Fruit fly (Drosophila melanogaster): ENCODE results near the gene osa.

Gene osa

DNA sequence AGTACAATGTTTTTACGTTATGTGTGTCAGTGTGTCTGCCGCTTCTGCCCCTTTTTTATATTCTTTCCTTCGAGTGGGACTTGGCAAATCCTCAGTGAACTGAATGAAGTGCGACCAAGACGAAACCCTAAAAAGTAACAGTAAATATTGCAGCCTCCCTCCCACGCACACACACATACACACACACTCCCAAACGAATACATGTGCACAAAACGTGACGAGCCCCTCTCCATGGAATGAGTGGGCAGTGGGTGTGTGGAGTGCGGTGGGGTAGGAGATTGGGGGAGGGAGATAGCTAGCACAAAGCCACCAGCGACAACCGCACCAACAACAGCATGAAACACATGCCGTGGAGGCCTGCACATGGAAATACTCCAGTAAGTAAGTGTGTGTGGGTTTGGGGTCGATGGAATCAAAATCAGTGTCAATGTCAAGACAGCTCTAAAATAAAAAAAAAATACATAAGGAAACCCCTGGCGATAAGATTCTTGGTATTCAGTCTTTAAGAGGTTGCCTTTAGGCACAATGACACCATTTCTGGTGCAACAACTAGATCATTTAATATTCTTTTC lies 3.3 kb downstream of the osa start:
- TF ChIP-seq B-H1 (GFP tag; IDR thresholded peaks at IDR 0.05) (no peak), cg (GFP tag; optimal IDR thresholded peaks at IDR 0.05) (peak; percentile 79), Drgx (GFP tag; IDR thresholded peaks at IDR 0.05) (0 out of 2 replicates have a peak, but pooled peaks have one; percentile 25), Med (GFP tag) (peak; percentile 69), Nf-YC (tag; optimal IDR thresholded peaks at IDR 0.05) (no peak), CG11504 (tag; optimal IDR thresholded peaks at IDR 0.05) (no peak), CG17359 (tag; optimal IDR thresholded peaks at IDR 0.05) (peak; percentile 24), z (GFP tag; IDR thresholded peaks at IDR 0.05) (peak; percentile 43; the same call in 1 of the 3 replicates), crol (GFP tag; IDR thresholded peaks at IDR 0.05) (peak; percentile 97), H2.0 (GFP tag; IDR thresholded peaks at IDR 0.05) (no peak), CG18599 (GFP tag; optimal IDR thresholded peaks at IDR 0.05) (peak; percentile 11), sc (optimal IDR thresholded peaks at IDR 0.05) (no peak), sc (GFP tag; optimal IDR thresholded peaks at IDR 0.05) (no peak), sug (tag; optimal IDR thresholded peaks at IDR 0.05) (peak; percentile 29), CG12769 (tag; optimal IDR thresholded peaks at IDR 0.05) (peak; percentile 21), ci (GFP tag; IDR thresholded peaks at IDR 0.05) (0 out of 3 replicates have a peak, but pooled peaks have one; percentile 5), CG7987 (GFP tag; optimal IDR thresholded peaks at IDR 0.05) (peak; percentile 83), CG1832 (GFP tag; optimal IDR thresholded peaks at IDR 0.05) (peak; percentile 12), Six4 (GFP tag; optimal IDR thresholded peaks at IDR 0.05) (no peak), CG6854 (GFP tag; optimal IDR thresholded peaks at IDR 0.05) (peak; percentile 9), CG33213 (GFP tag; optimal IDR thresholded peaks at IDR 0.05) (no peak), nom (GFP tag; optimal IDR thresholded peaks at IDR 0.05) (no peak), CG2712 (tag; optimal IDR thresholded peaks at IDR 0.05) (no peak), cwo (GFP tag; optimal IDR thresholded peaks at IDR 0.05) (peak; percentile 98), CG9797 (GFP tag; optimal IDR thresholded peaks at IDR 0.05) (no peak), CG3838 (GFP tag; optimal IDR thresholded peaks at IDR 0.05) (no peak), CG1647 (GFP tag; optimal IDR thresholded peaks at IDR 0.05) (no peak), NfI (GFP tag; optimal IDR thresholded peaks at IDR 0.05) (no peak), CG9932 (GFP tag; IDR thresholded peaks at IDR 0.05) (0 out of 2 replicates have a peak, but pooled peaks have one; percentile 17), grn (GFP tag; optimal IDR thresholded peaks at IDR 0.05) (peak; percentile 14), fd3F (GFP tag; optimal IDR thresholded peaks at IDR 0.05) (no peak), pnt (GFP tag; optimal IDR thresholded peaks at IDR 0.05) (no peak), CG10543 (GFP tag; optimal IDR thresholded peaks at IDR 0.05) (peak; percentile 9), Ssrp (tag; optimal IDR thresholded peaks at IDR 0.05) (no peak), CG4360 (GFP tag; IDR thresholded peaks at IDR 0.05) (peak; percentile 47), CG16779 (GFP tag; IDR thresholded peaks at IDR 0.05) (0 out of 2 replicates have a peak, but pooled peaks have one; percentile 16), chinmo (GFP tag; IDR thresholded peaks at IDR 0.05; ENCODE audit: partially characterized antibody) (0 out of 4 replicates have a peak, but pooled peaks have one; percentile 40), pros (GFP tag; optimal IDR thresholded peaks at IDR 0.05) (peak; percentile 54), CG9876 (GFP tag; optimal IDR thresholded peaks at IDR 0.05) (no peak), Hr78 (GFP tag; optimal IDR thresholded peaks at IDR 0.05) (peak in 1 of 2 experiments; percentile 2), sr (GFP tag; IDR thresholded peaks at IDR 0.05) (peak; percentile 94), abd-A (tag; optimal IDR thresholded peaks at IDR 0.05) (peak; percentile 55), slbo (GFP tag; IDR thresholded peaks at IDR 0.05) (no peak), rib (GFP tag; IDR thresholded peaks at IDR 0.05) (peak; percentile 30; the same call in 1 of the 2 replicates), CG8290 (GFP tag; optimal IDR thresholded peaks at IDR 0.05) (no peak), CG8290 (tag; optimal IDR thresholded peaks at IDR 0.05) (peak in 1 of 2 experiments; percentile 33), twi (tag; optimal IDR thresholded peaks at IDR 0.05) (peak; percentile 80), Stat92E (GFP tag; optimal IDR thresholded peaks at IDR 0.05) (peak in 1 of 3 experiments; percentile 12), Rx (GFP tag; IDR thresholded peaks at IDR 0.05) (no peak)
